Fruit fly (Drosophila melanogaster): ENCODE measurements around the gene Flacc.

Flacc gene

dm6 chrX:18900958-18901357, 7.5 kb upstream of the Flacc start (continued):
- no peak for TF ChIP-seq ci (GFP tag; IDR thresholded peaks at IDR 0.05)
- peak; percentile 22 for TF ChIP-seq CG30403 (GFP tag; optimal IDR thresholded peaks at IDR 0.05)
- TF ChIP-seq Sox102F (GFP tag; optimal IDR thresholded peaks at IDR 0.05) = peak; percentile 13

dm6 chrX:18899835-18900460, 6.5 kb upstream of the Flacc start, which contains the start of gene CG7378:
TSS of gene CG7378 (plus strand) at chrX:18900410.
- no peak for TF ChIP-seq zen2 (GFP tag; IDR thresholded peaks at IDR 0.05; ENCODE audit: partially characterized antibody)
- TF ChIP-seq CG12155 (GFP tag; optimal IDR thresholded peaks at IDR 0.05) = no peak
- TF ChIP-seq Atf-2 (GFP tag; optimal IDR thresholded peaks at IDR 0.05) = no peak
- TF ChIP-seq Doc2 (GFP tag; IDR thresholded peaks at IDR 0.05) = no peak
- no peak for TF ChIP-seq D (optimal IDR thresholded peaks at IDR 0.05)
- TF ChIP-seq D (GFP tag; optimal IDR thresholded peaks at IDR 0.05) = no peak
- no peak for TF ChIP-seq pan (optimal IDR thresholded peaks at IDR 0.05)
- no peak for TF ChIP-seq pan (GFP tag; optimal IDR thresholded peaks at IDR 0.05 in 1 of 2, IDR thresholded peaks at IDR 0.05 in 1 of 2)
- no peak for TF ChIP-seq btn (GFP tag; optimal IDR thresholded peaks at IDR 0.05)
- TF ChIP-seq CG2202 (tag; optimal IDR thresholded peaks at IDR 0.05) = no peak
- TF ChIP-seq CG32532 (GFP tag; IDR thresholded peaks at IDR 0.05) = peak; percentile 27; the same call in 1 of the 2 replicates
- TF ChIP-seq pzg (GFP tag; optimal IDR thresholded peaks at IDR 0.05) = no peak
- TF ChIP-seq CG5245 (GFP tag; optimal IDR thresholded peaks at IDR 0.05) = no peak
- no peak for TF ChIP-seq Dref (GFP tag; IDR thresholded peaks at IDR 0.05)
- TF ChIP-seq CG16779 (GFP tag; IDR thresholded peaks at IDR 0.05) = no peak
- TF ChIP-seq salm (tag; optimal IDR thresholded peaks at IDR 0.05) = no peak
- TF ChIP-seq CG15011 (GFP tag; optimal IDR thresholded peaks at IDR 0.05) = no peak
- peak; percentile 14 for TF ChIP-seq phol (tag; optimal IDR thresholded peaks at IDR 0.05)
- no peak for TF ChIP-seq CG18011 (GFP tag; optimal IDR thresholded peaks at IDR 0.05)
- TF ChIP-seq NC2α (GFP tag; optimal IDR thresholded peaks at IDR 0.05) = no peak
- TF ChIP-seq CG2712 (tag; optimal IDR thresholded peaks at IDR 0.05) = peak; percentile 24
- TF ChIP-seq CG12769 (tag; optimal IDR thresholded peaks at IDR 0.05) = no peak
- TF ChIP-seq Jarid2 (GFP tag; optimal IDR thresholded peaks at IDR 0.05) = peak; percentile 7
- no peak for TF ChIP-seq CG11093 (GFP tag; IDR thresholded peaks at IDR 0.05)
- no peak for TF ChIP-seq CG6654 (GFP tag; optimal IDR thresholded peaks at IDR 0.05)
- TF ChIP-seq da (GFP tag; optimal IDR thresholded peaks at IDR 0.05) = no peak
- TF ChIP-seq CG10462 (GFP tag; optimal IDR thresholded peaks at IDR 0.05) = no peak
- TF ChIP-seq Six4 (GFP tag; optimal IDR thresholded peaks at IDR 0.05) = no peak
- peak; percentile 25; the same call in 1 of the 3 replicates for TF ChIP-seq tgo (GFP tag; IDR thresholded peaks at IDR 0.05)
- TF ChIP-seq schlank (tag; optimal IDR thresholded peaks at IDR 0.05) = no peak
- no peak for TF ChIP-seq Gug (GFP tag; IDR thresholded peaks at IDR 0.05)
- peak; percentile 18 for TF ChIP-seq luna (GFP tag; optimal IDR thresholded peaks at IDR 0.05)
- TF ChIP-seq CG15514 (GFP tag; optimal IDR thresholded peaks at IDR 0.05) = no peak
- TF ChIP-seq CG3407 (GFP tag; optimal IDR thresholded peaks at IDR 0.05) = no peak
- TF ChIP-seq lbe (GFP tag; optimal IDR thresholded peaks at IDR 0.05) = no peak
- no peak for TF ChIP-seq ab (GFP tag; optimal IDR thresholded peaks at IDR 0.05)
- no peak for TF ChIP-seq dmrt11E (tag; optimal IDR thresholded peaks at IDR 0.05)
- TF ChIP-seq CG12236 (GFP tag; optimal IDR thresholded peaks at IDR 0.05) = no peak
- no peak for TF ChIP-seq ewg (GFP tag; optimal IDR thresholded peaks at IDR 0.05)
- TF ChIP-seq CG6813 (GFP tag; optimal IDR thresholded peaks at IDR 0.05) = peak; percentile 53
- no peak for TF ChIP-seq Dek (tag; optimal IDR thresholded peaks at IDR 0.05)
- peak; percentile 35 for TF ChIP-seq Ets65A (GFP tag)
- TF ChIP-seq CG7745 (tag; optimal IDR thresholded peaks at IDR 0.05) = no peak
- TF ChIP-seq Mrtf (GFP tag; IDR thresholded peaks at IDR 0.05) = peak; percentile 50; the same call in 2 of the 3 replicates
- TF ChIP-seq pnt (GFP tag; optimal IDR thresholded peaks at IDR 0.05) = peak; percentile 40
- no peak for TF ChIP-seq chif (GFP tag; optimal IDR thresholded peaks at IDR 0.05)
